Worm (Caenorhabditis elegans) whole organism, early embryonic: ENCODE measurements around the gene srn-1.

ENCODE experiments used
- B0310.2 ChIP-seq: sonication (generic microtip); optimal IDR thresholded peaks from 2 replicates; lab custom pipeline; 2016; ENCODE audit warnings: mild to moderate bottlenecking, missing genetic modification characterization, missing compliant biosample characterization
- F13C5.2 ChIP-seq: sonication (generic microtip); optimal IDR thresholded peaks from 2 replicates; lab custom pipeline; 2017; ENCODE audit warnings: mild to moderate bottlenecking, missing genetic modification characterization, inconsistent platforms, missing compliant biosample characterization
- aly-1 ChIP-seq: sonication (generic microtip); optimal IDR thresholded peaks from 2 replicates; lab custom pipeline; 2016; ENCODE audit warnings: missing genetic modification characterization, missing compliant biosample characterization
- flt-1 ChIP-seq: fragments of 200-800 bp; sonication (Bioruptor generic); IDR thresholded peaks from 2 replicates; pipeline ENCODE4 v1.3.6; 2022; ENCODE audit warnings: missing genetic modification characterization, missing compliant biosample characterization
- hmg-4 ChIP-seq: fragments of 200-800 bp; sonication (Bioruptor generic); optimal IDR thresholded peaks from 2 replicates; lab custom pipeline; 2018; ENCODE audit warnings: mild to moderate bottlenecking, missing genetic modification characterization, missing compliant biosample characterization
- hnd-1 ChIP-seq: sonication (generic microtip); optimal IDR thresholded peaks from 2 replicates; lab custom pipeline; 2016; ENCODE audit warnings: missing genetic modification characterization, missing compliant biosample characterization
- pes-1 ChIP-seq: fragments of 200-800 bp; sonication (Bioruptor generic); IDR thresholded peaks from 2 replicates; pipeline ENCODE4 v1.3.6; 2022; ENCODE audit warnings: missing genetic modification reagents, missing genetic modification characterization, missing compliant biosample characterization
- scrt-1 ChIP-seq: fragments of 200-800 bp; sonication (Bioruptor generic); IDR thresholded peaks from 2 replicates; pipeline ENCODE4 v1.3.6; 2022; ENCODE audit warnings: missing genetic modification characterization, missing compliant biosample characterization
- tra-4 ChIP-seq: sonication (generic microtip); optimal IDR thresholded peaks from 2 replicates; lab custom pipeline; 2017; ENCODE audit warnings: missing genetic modification characterization, missing compliant biosample characterization

The srn-1 gene

DNA sequence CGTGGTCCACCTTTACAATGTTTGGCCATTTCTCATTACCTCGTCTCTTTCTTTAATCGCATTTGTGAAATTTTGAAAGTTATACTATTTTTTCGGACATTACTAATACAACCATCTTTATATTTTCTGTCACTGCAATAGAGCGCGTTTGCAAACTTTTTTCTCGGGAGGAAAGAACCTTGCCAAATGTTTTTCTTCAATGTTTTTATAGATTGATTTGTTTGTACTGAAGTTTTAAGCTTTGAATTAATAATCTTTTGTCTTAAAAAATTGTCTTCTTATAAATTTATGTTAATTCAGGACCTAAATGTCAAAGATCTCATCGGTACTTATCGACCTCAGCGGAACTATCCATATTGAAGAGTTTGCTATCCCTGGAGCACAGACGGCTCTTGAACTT lies 51.4 kb downstream of the srn-1 start, which contains the start of gene K08B12.3:
Gene K08B12.3, plus strand, starts transcription at position 301 of the 400 bp plus-strand sequence.
- TF ChIP-seq B0310.2 (tag; lab: Kevin White, UChicago): no peak
- TF ChIP-seq flt-1 (GFP tag; lab: Robert Waterston, UW): no peak
- TF ChIP-seq pes-1 (GFP tag; lab: Robert Waterston, UW): no peak
- no peak for TF ChIP-seq hmg-4 (GFP tag; lab: Kevin White, UChicago)
- TF ChIP-seq hnd-1 (tag; lab: Kevin White, UChicago): no peak
- TF ChIP-seq scrt-1: no peak
- no peak for TF ChIP-seq F13C5.2 (tag; lab: Kevin White, UChicago)
- TF ChIP-seq tra-4: no peak
- no peak for TF ChIP-seq aly-1 (tag; lab: Kevin White, UChicago)
